Fruit fly (Drosophila melanogaster) whole organism, wandering third instar larva: ENCODE results near the gene MICU3.

Experiments
- Abd-B ChIP-seq: fragments of >200 bp; optimal IDR thresholded peaks from 2 replicates; lab custom pipeline; 2017; ENCODE audit warnings: missing biosample characterization, missing genetic modification characterization
- CG32264 ChIP-seq: fragments of 200-800 bp; sonication (Bioruptor generic); optimal IDR thresholded peaks from 2 replicates; lab custom pipeline; 2016; ENCODE audit warnings: missing biosample characterization, missing genetic modification characterization
- CG9705 ChIP-seq: fragments of 200-800 bp; sonication (Bioruptor generic); optimal IDR thresholded peaks from 2 replicates; lab custom pipeline; 2018; ENCODE audit warnings: missing biosample characterization, mild to moderate bottlenecking, missing genetic modification characterization
- CrebA ChIP-seq: fragments of 200-800 bp; sonication (Bioruptor generic); optimal IDR thresholded peaks from 2 replicates; lab custom pipeline; 2016; ENCODE audit warnings: missing biosample characterization, mild to moderate bottlenecking, missing genetic modification characterization, borderline replicate concordance
- Dif ChIP-seq: fragments of 200-275, 200-300 bp; sonication (Bioruptor generic); optimal IDR thresholded peaks from 2 replicates; lab custom pipeline; 2018; ENCODE audit warnings: missing biosample characterization, missing genetic modification characterization; ENCODE audit not compliant: partially characterized antibody
- HLH106 ChIP-seq: fragments of 200-800 bp; optimal IDR thresholded peaks from 3 replicates; lab custom pipeline; 2019; ENCODE audit warnings: missing biosample characterization, mild to moderate bottlenecking, missing genetic modification characterization, moderate library complexity
- Hr83 ChIP-seq: fragments of 200-300 bp; sonication (Bioruptor generic); optimal IDR thresholded peaks from 2 replicates; lab custom pipeline; 2016; ENCODE audit warnings: missing biosample characterization, mild to moderate bottlenecking, missing genetic modification characterization, moderate library complexity; ENCODE audit not compliant: poor library complexity, severe bottlenecking
- Jra ChIP-seq: sonication (Bioruptor generic); optimal IDR thresholded peaks from 2 replicates; lab custom pipeline; 2016; ENCODE audit warnings: missing biosample characterization, missing genetic modification characterization
- Mio ChIP-seq: sonication (Bioruptor generic); optimal IDR thresholded peaks from 2 replicates; lab custom pipeline; 2016; ENCODE audit warnings: missing biosample characterization, missing genetic modification characterization
- Myc ChIP-seq: fragments of >200 bp; optimal IDR thresholded peaks from 2 replicates; lab custom pipeline; 2017
- N ChIP-seq: fragments of >200 bp; optimal IDR thresholded peaks from 2 replicates; lab custom pipeline; 2018; ENCODE audit warnings: missing biosample characterization, missing external identifiers, missing genetic modification characterization
- OdsH ChIP-seq: fragments of 200-800 bp; sonication (Bioruptor generic); optimal IDR thresholded peaks from 2 replicates; lab custom pipeline; 2016; ENCODE audit warnings: missing biosample characterization, mild to moderate bottlenecking, missing genetic modification characterization
- Rel ChIP-seq, 2 experiments: fragments of 200-800 bp; sonication (Bioruptor generic) in 1 of 2; optimal IDR thresholded peaks; 2 replicates in 1 of 2; 3 replicates in 1 of 2; lab custom pipeline; 2016 to 2019; ENCODE audit warnings: mild to moderate bottlenecking in 2 of 2, missing biosample characterization in 2 of 2, missing genetic modification characterization in 2 of 2, moderate library complexity in 1 of 2
- Sp1 ChIP-seq: fragments of 200-800 bp; sonication (Bioruptor generic); optimal IDR thresholded peaks from 3 replicates; lab custom pipeline; 2019; ENCODE audit warnings: missing biosample characterization, mild to moderate bottlenecking, missing genetic modification characterization, moderate library complexity
- Vsx2 ChIP-seq: fragments of 200-300, 225-300 bp; sonication (Bioruptor generic); optimal IDR thresholded peaks from 2 replicates; lab custom pipeline; 2018; ENCODE audit warnings: missing biosample characterization, missing genetic modification characterization; ENCODE audit not compliant: partially characterized antibody
- br ChIP-seq: fragments of 200-800 bp; sonication (Bioruptor generic); optimal IDR thresholded peaks from 2 replicates; lab custom pipeline; 2016; ENCODE audit warnings: missing biosample characterization, missing genetic modification characterization
- brk ChIP-seq: fragments of 200-800 bp; sonication (Bioruptor generic); optimal IDR thresholded peaks from 2 replicates; lab custom pipeline; 2016; ENCODE audit warnings: missing biosample characterization, mild to moderate bottlenecking, missing genetic modification characterization
- dmrt93B ChIP-seq: fragments of 200-800 bp; sonication (Bioruptor generic); optimal IDR thresholded peaks from 2 replicates; lab custom pipeline; 2018; ENCODE audit warnings: missing biosample characterization, mild to moderate bottlenecking, missing genetic modification characterization
- dsf ChIP-seq: sonication (Bioruptor generic); optimal IDR thresholded peaks from 2 replicates; lab custom pipeline; 2016; ENCODE audit warnings: missing biosample characterization, missing genetic modification characterization, borderline replicate concordance
- ey ChIP-seq: fragments of 200-800 bp; sonication (Bioruptor generic); optimal IDR thresholded peaks from 2 replicates; lab custom pipeline; 2016; ENCODE audit warnings: missing biosample characterization, missing genetic modification characterization
- foxo ChIP-seq, 2 experiments: fragments of 200-800 bp; sonication (Bioruptor generic); optimal IDR thresholded peaks; 2 replicates in 1 of 2; 3 replicates in 1 of 2; lab custom pipeline; 2016 to 2017; ENCODE audit warnings: missing biosample characterization in 2 of 2, missing genetic modification characterization in 2 of 2
- h ChIP-seq: fragments of 200-800 bp; sonication (Bioruptor generic); optimal IDR thresholded peaks from 3 replicates; lab custom pipeline; 2016; ENCODE audit warnings: missing biosample characterization, mild to moderate bottlenecking, missing genetic modification characterization
- jim ChIP-seq: fragments of 175-275, 200-325 bp; sonication (Bioruptor generic); optimal IDR thresholded peaks from 2 replicates; lab custom pipeline; 2016; ENCODE audit warnings: missing biosample characterization, mild to moderate bottlenecking, missing genetic modification characterization
- lola ChIP-seq: fragments of >200 bp; optimal IDR thresholded peaks from 2 replicates; lab custom pipeline; 2017; ENCODE audit warnings: missing biosample characterization, missing genetic modification characterization
- pan ChIP-seq: fragments of >200 bp; optimal IDR thresholded peaks from 2 replicates; lab custom pipeline; 2017
- psq ChIP-seq: fragments of 200-800 bp; sonication (Bioruptor generic); optimal IDR thresholded peaks from 3 replicates; lab custom pipeline; 2017; ENCODE audit warnings: missing biosample characterization, mild to moderate bottlenecking, missing genetic modification characterization, moderate library complexity
- rgr ChIP-seq: fragments of 200-800 bp; sonication (Bioruptor generic); optimal IDR thresholded peaks from 3 replicates; lab custom pipeline; 2016; ENCODE audit warnings: missing biosample characterization, mild to moderate bottlenecking, missing genetic modification characterization
- sage ChIP-seq: fragments of 200-800 bp; sonication (Bioruptor generic); optimal IDR thresholded peaks from 2 replicates; lab custom pipeline; 2016; ENCODE audit warnings: missing biosample characterization, mild to moderate bottlenecking, missing genetic modification characterization
- tai ChIP-seq: sonication (Bioruptor generic); optimal IDR thresholded peaks from 2 replicates; lab custom pipeline; 2016; ENCODE audit warnings: missing biosample characterization, missing genetic modification characterization
- woc ChIP-seq: sonication (Bioruptor generic); optimal IDR thresholded peaks from 2 replicates; lab custom pipeline; 2016; ENCODE audit warnings: missing biosample characterization, mild to moderate bottlenecking, missing genetic modification characterization

MICU3 gene

dm6 chr3R:19816758-19817157 is 30.4 kb upstream of the MICU3 start:
- no peak for TF ChIP-seq HLH106
- TF ChIP-seq Myc (lab: Kevin White, UChicago): no peak
- TF ChIP-seq Mio: no peak
- TF ChIP-seq brk: no peak

dm6 chr3R:19820994-19821393 is 26.1 kb upstream of the MICU3 start:
- TF ChIP-seq Mio: no peak
- no peak for TF ChIP-seq dsf (GFP tag; lab: Kevin White, UChicago)
- TF ChIP-seq jim (GFP tag; lab: Kevin White, UChicago): no peak
- TF ChIP-seq pan (lab: Kevin White, UChicago): no peak
- no peak for TF ChIP-seq Abd-B (GFP tag; lab: Kevin White, UChicago)
- no peak for TF ChIP-seq Jra (GFP tag; lab: Kevin White, UChicago)
- no peak for TF ChIP-seq tai (GFP tag; lab: Kevin White, UChicago)
- TF ChIP-seq CrebA (GFP tag; lab: Kevin White, UChicago): no peak
- no peak for TF ChIP-seq psq (GFP tag; lab: Kevin White, UChicago)
- TF ChIP-seq HLH106: no peak
- no peak for TF ChIP-seq CG9705 (GFP tag; lab: Kevin White, UChicago)
- no peak for TF ChIP-seq sage
- TF ChIP-seq h (GFP tag; lab: Kevin White, UChicago): no peak
- no peak for TF ChIP-seq Myc (lab: Kevin White, UChicago)

dm6 chr3R:19822138-19822537 is 25.0 kb upstream of the MICU3 start:
- TF ChIP-seq Vsx2 (GFP tag; lab: Kevin White, UChicago) (no peak), Rel (GFP tag; optimal IDR thresholded peaks at IDR 0.05; lab: Kevin White, UChicago) (no peak), Rel (tag; optimal IDR thresholded peaks at IDR 0.05; lab: Kevin White, UChicago) (no peak)
- TF ChIP-seq, all 38 proteins: peak for 0

- no peak for TF ChIP-seq lola (GFP tag; lab: Kevin White, UChicago)
Measured at dm6 chr3R:19824480-19824879, 22.6 kb upstream of the MICU3 start.

dm6 chr3R:19826355-19826754 is 20.8 kb upstream of the MICU3 start:
- TF ChIP-seq rgr (GFP tag; lab: Kevin White, UChicago) (no peak), dmrt93B (GFP tag; lab: Kevin White, UChicago) (no peak), jim (GFP tag; lab: Kevin White, UChicago) (no peak), woc (GFP tag; lab: Kevin White, UChicago) (no peak), brk (no peak)

- no peak for TF ChIP-seq OdsH
- TF ChIP-seq Sp1 (GFP tag; lab: Kevin White, UChicago): no peak
- no peak for TF ChIP-seq N (GFP tag; lab: Kevin White, UChicago)
- no peak for TF ChIP-seq Hr83 (GFP tag; lab: Kevin White, UChicago)
- TF ChIP-seq sage: no peak
- TF ChIP-seq Dif (GFP tag; lab: Kevin White, UChicago): no peak
- TF ChIP-seq jim (GFP tag; lab: Kevin White, UChicago): no peak
- TF ChIP-seq foxo (GFP tag; optimal IDR thresholded peaks at IDR 0.05; lab: Kevin White, UChicago): no peak
- TF ChIP-seq lola (GFP tag; lab: Kevin White, UChicago): no peak
- TF ChIP-seq Myc (lab: Kevin White, UChicago): no peak
- no peak for TF ChIP-seq brk
- TF ChIP-seq Jra (GFP tag; lab: Kevin White, UChicago): no peak
- no peak for TF ChIP-seq CrebA (GFP tag; lab: Kevin White, UChicago)
- no peak for TF ChIP-seq CG32264 (GFP tag; lab: Kevin White, UChicago)
- TF ChIP-seq ey (GFP tag; lab: Kevin White, UChicago): no peak
- no peak for TF ChIP-seq br
- no peak for TF ChIP-seq Vsx2 (GFP tag; lab: Kevin White, UChicago)
- TF ChIP-seq dsf (GFP tag; lab: Kevin White, UChicago): no peak
- TF ChIP-seq HLH106: no peak
- TF ChIP-seq, all 38 proteins: peak for 0
Measured at dm6 chr3R:19826806-19827328, 20.2 kb upstream of the MICU3 start.
